Worm (Caenorhabditis elegans) whole organism, L3 larva: ENCODE measurements around the gene Y49F6B.8.

Experiments used
- R02D3.7 ChIP-seq: fragments of 150-350 bp; optimal IDR thresholded peaks from 2 replicates; lab custom pipeline; 2014; ENCODE audit warnings: missing biosample characterization, missing genetic modification characterization
- ZK546.5 ChIP-seq: sonication (generic microtip); optimal IDR thresholded peaks from 2 replicates; lab custom pipeline; 2017; ENCODE audit warnings: missing biosample characterization, missing genetic modification characterization
- aly-2 ChIP-seq: fragments of 150-350 bp; optimal IDR thresholded peaks from 2 replicates; lab custom pipeline; 2014; ENCODE audit warnings: missing biosample characterization, missing genetic modification characterization
- ama-1 ChIP-seq: fragments of 150-350 bp; optimal IDR thresholded peaks from 2 replicates; lab custom pipeline; 2018
- ceh-16 ChIP-seq: sonication (generic microtip); optimal IDR thresholded peaks from 2 replicates; lab custom pipeline; 2017; ENCODE audit warnings: missing biosample characterization, missing genetic modification characterization
- ceh-28 ChIP-seq: fragments of 150-350 bp; optimal IDR thresholded peaks from 2 replicates; lab custom pipeline; 2014; ENCODE audit warnings: missing biosample characterization, missing genetic modification reagents, missing genetic modification characterization
- ceh-82 ChIP-seq: fragments of 150-350 bp; optimal IDR thresholded peaks from 2 replicates; lab custom pipeline; 2014; ENCODE audit warnings: missing biosample characterization, missing genetic modification characterization
- ceh-9 ChIP-seq: sonication (generic microtip); optimal IDR thresholded peaks from 2 replicates; lab custom pipeline; 2018; ENCODE audit warnings: missing biosample characterization, missing genetic modification characterization
- egl-27 ChIP-seq: sonication (generic microtip); optimal IDR thresholded peaks from 4 replicates; lab custom pipeline; 2017; ENCODE audit warnings: missing biosample characterization, missing genetic modification reagents, missing genetic modification characterization
- elt-3 ChIP-seq, 3 experiments: fragments of 150-350 bp in 1 of 3; sonication (generic microtip) in 2 of 3; optimal IDR thresholded peaks; 2 replicates in 2 of 3; 4 replicates in 1 of 3; lab custom pipeline; 2014 to 2017; ENCODE audit warnings: missing biosample characterization in 3 of 3, missing genetic modification characterization in 3 of 3
- eor-1 ChIP-seq, 2 experiments: fragments of 150-350 bp; optimal IDR thresholded peaks; 2 replicates each; lab custom pipeline; 2014 to 2018; ENCODE audit warnings: missing biosample characterization in 2 of 2, missing genetic modification characterization in 2 of 2
- fkh-10 ChIP-seq: sonication (generic microtip); optimal IDR thresholded peaks from 2 replicates; lab custom pipeline; 2017; ENCODE audit warnings: missing biosample characterization, missing genetic modification reagents, missing genetic modification characterization
- fkh-2 ChIP-seq: fragments of 150-350 bp; optimal IDR thresholded peaks from 2 replicates; lab custom pipeline; 2014; ENCODE audit warnings: missing biosample characterization, missing genetic modification reagents, missing genetic modification characterization
- hmg-11 ChIP-seq: sonication (generic microtip); optimal IDR thresholded peaks from 2 replicates; lab custom pipeline; 2016; ENCODE audit warnings: missing genetic modification characterization, missing compliant biosample characterization
- jun-1 ChIP-seq: fragments of 150-350 bp; optimal IDR thresholded peaks from 2 replicates; lab custom pipeline; 2014; ENCODE audit warnings: missing biosample characterization, missing genetic modification reagents, missing genetic modification characterization
- lin-39 ChIP-seq: fragments of 150-350 bp; optimal IDR thresholded peaks from 2 replicates; lab custom pipeline; 2018; ENCODE audit warnings: missing biosample characterization, missing genetic modification reagents, missing genetic modification characterization
- lsy-12 ChIP-seq: sonication (generic microtip); optimal IDR thresholded peaks from 2 replicates; lab custom pipeline; 2016; ENCODE audit warnings: mild to moderate bottlenecking, missing genetic modification characterization, missing compliant biosample characterization
- mdl-1 ChIP-seq: fragments of 150-350 bp; optimal IDR thresholded peaks from 2 replicates; lab custom pipeline; 2014; ENCODE audit warnings: missing biosample characterization, missing genetic modification characterization
- mml-1 ChIP-seq: fragments of 150-350 bp; sonication (generic microtip); optimal IDR thresholded peaks from 3 replicates; lab custom pipeline; 2014; ENCODE audit warnings: missing biosample characterization, missing genetic modification characterization
- nfya-1 ChIP-seq: sonication (generic microtip); optimal IDR thresholded peaks from 2 replicates; lab custom pipeline; 2017; ENCODE audit warnings: missing genetic modification characterization, mild to moderate bottlenecking, missing compliant biosample characterization, antibody characterized with exemption, moderate library complexity; ENCODE audit not compliant: insufficient read depth
- nhr-11 ChIP-seq: fragments of 150-350 bp; optimal IDR thresholded peaks from 2 replicates; lab custom pipeline; 2014; ENCODE audit warnings: missing biosample characterization, missing genetic modification characterization
- nhr-23 ChIP-seq: fragments of 150-350 bp; optimal IDR thresholded peaks from 2 replicates; lab custom pipeline; 2014; ENCODE audit warnings: missing biosample characterization, missing genetic modification reagents, missing genetic modification characterization
- nhr-237 ChIP-seq: fragments of 150-350 bp; optimal IDR thresholded peaks from 2 replicates; lab custom pipeline; 2014; ENCODE audit warnings: missing biosample characterization, missing genetic modification characterization
- nhr-25 ChIP-seq: sonication (generic microtip); optimal IDR thresholded peaks from 2 replicates; lab custom pipeline; 2017; ENCODE audit warnings: missing biosample characterization, missing genetic modification characterization
- nhr-28 ChIP-seq: fragments of 150-350 bp; optimal IDR thresholded peaks from 2 replicates; lab custom pipeline; 2014; ENCODE audit warnings: missing biosample characterization, missing genetic modification characterization
- nhr-67 ChIP-seq: fragments of 150-350 bp; optimal IDR thresholded peaks from 2 replicates; lab custom pipeline; 2014; ENCODE audit warnings: missing biosample characterization, missing genetic modification characterization
- nhr-77 ChIP-seq: fragments of 150-350 bp; optimal IDR thresholded peaks from 2 replicates; lab custom pipeline; 2014; ENCODE audit warnings: missing biosample characterization, missing genetic modification characterization
- sea-2 ChIP-seq: fragments of 150-350 bp; sonication (generic microtip); optimal IDR thresholded peaks from 4 replicates; lab custom pipeline; 2014; ENCODE audit warnings: missing biosample characterization, missing genetic modification reagents, missing genetic modification characterization
- skn-1 ChIP-seq: fragments of 150-350 bp; optimal IDR thresholded peaks from 2 replicates; lab custom pipeline; 2014; ENCODE audit warnings: missing biosample characterization, missing genetic modification characterization
- snpc-4 ChIP-seq: fragments of 150-350 bp; optimal IDR thresholded peaks from 2 replicates; lab custom pipeline; 2014; ENCODE audit warnings: missing biosample characterization, missing genetic modification characterization
- tbx-2 ChIP-seq: sonication (generic microtip); optimal IDR thresholded peaks from 2 replicates; lab custom pipeline; 2016; ENCODE audit warnings: mild to moderate bottlenecking, missing genetic modification characterization, missing compliant biosample characterization
- unc-39 ChIP-seq: sonication (generic microtip); optimal IDR thresholded peaks from 4 replicates; lab custom pipeline; 2017; ENCODE audit warnings: missing biosample characterization, missing genetic modification characterization
- zag-1 ChIP-seq: fragments of 150-350 bp; optimal IDR thresholded peaks from 2 replicates; lab custom pipeline; 2014; ENCODE audit warnings: missing biosample characterization, missing genetic modification characterization
- ztf-11 ChIP-seq: fragments of 150-350 bp; optimal IDR thresholded peaks from 2 replicates; lab custom pipeline; 2014; ENCODE audit warnings: missing biosample characterization, missing genetic modification characterization
- ztf-4 ChIP-seq: fragments of 150-350 bp; optimal IDR thresholded peaks from 2 replicates; lab custom pipeline; 2014; ENCODE audit warnings: missing biosample characterization, missing genetic modification characterization

Gene Y49F6B.8

ce11 chrII:3461586-3461985, 19.9 kb downstream of the Y49F6B.8 start, which contains the start of gene C16C8.8:
C16C8.8 (minus strand) TSS chrII:3461686.
- TF ChIP-seq sea-2 (GFP tag; lab: Kevin White, UChicago) (no peak), unc-39 (no peak), nfya-1 (tag; lab: Kevin White, UChicago) (no peak), mdl-1 (no peak), ZK546.5 (tag; lab: Kevin White, UChicago) (no peak), ztf-11 (no peak), aly-2 (tag; lab: Kevin White, UChicago) (no peak), fkh-2 (tag; lab: Kevin White, UChicago) (no peak), elt-3 (tag; optimal IDR thresholded peaks at IDR 0.05; lab: Kevin White, UChicago) (no peak), nhr-23 (tag; lab: Kevin White, UChicago) (no peak), jun-1 (tag; lab: Kevin White, UChicago) (no peak), eor-1 (tag; optimal IDR thresholded peaks at IDR 0.05; lab: Kevin White, UChicago) (no peak), nhr-237 (no peak), nhr-11 (tag; lab: Kevin White, UChicago) (no peak), nhr-25 (tag; lab: Kevin White, UChicago) (no peak), mml-1 (tag; lab: Kevin White, UChicago) (no peak)

- TF ChIP-seq R02D3.7 (tag; lab: Kevin White, UChicago), result no peak
- TF ChIP-seq ceh-28 (tag; lab: Kevin White, UChicago), result no peak
- TF ChIP-seq ztf-4 (tag; lab: Kevin White, UChicago), result no peak
- no peak for TF ChIP-seq tbx-2 (tag; lab: Kevin White, UChicago)
- no peak for TF ChIP-seq elt-3 (tag; optimal IDR thresholded peaks at IDR 0.05; lab: Kevin White, UChicago)
- no peak for TF ChIP-seq hmg-11
- no peak for TF ChIP-seq nhr-67 (tag; lab: Kevin White, UChicago)
Measured at ce11 chrII:3460048-3460447, 21.4 kb downstream of the Y49F6B.8 start, which contains the start of gene C16C8.7. C16C8.7 (minus strand) TSS chrII:3460148.

- TF ChIP-seq egl-27 (tag; lab: Kevin White, UChicago) (no peak), ceh-82 (tag; lab: Kevin White, UChicago) (no peak), unc-39 (no peak), nhr-23 (tag; lab: Kevin White, UChicago) (no peak), nhr-77 (tag; lab: Kevin White, UChicago) (no peak), R02D3.7 (tag; lab: Kevin White, UChicago) (no peak), lin-39 (tag; lab: Kevin White, UChicago) (no peak), nhr-28 (tag; lab: Kevin White, UChicago) (no peak), hmg-11 (no peak), ztf-4 (tag; lab: Kevin White, UChicago) (no peak), lsy-12 (tag; lab: Kevin White, UChicago) (no peak)
- TF ChIP-seq, all 47 proteins: peak for 0
Measured at ce11 chrII:3459199-3459598, 22.3 kb downstream of the Y49F6B.8 start.

- no peak for TF ChIP-seq nhr-77 (tag; lab: Kevin White, UChicago)
- TF ChIP-seq tbx-2 (tag; lab: Kevin White, UChicago), result no peak
- TF ChIP-seq ztf-11, result no peak
- TF ChIP-seq ama-1, result no peak
- TF ChIP-seq fkh-2 (tag; lab: Kevin White, UChicago), result no peak
- no peak for TF ChIP-seq nhr-25 (tag; lab: Kevin White, UChicago)
- no peak for TF ChIP-seq jun-1 (tag; lab: Kevin White, UChicago)
- no peak for TF ChIP-seq eor-1 (tag; optimal IDR thresholded peaks at IDR 0.05; lab: Kevin White, UChicago)
- no peak for TF ChIP-seq ceh-16 (tag; lab: Kevin White, UChicago)
- TF ChIP-seq nhr-67 (tag; lab: Kevin White, UChicago), result no peak
- TF ChIP-seq ceh-9, result no peak
- no peak for TF ChIP-seq unc-39
- no peak for TF ChIP-seq aly-2 (tag; lab: Kevin White, UChicago)
- no peak for TF ChIP-seq snpc-4 (tag; lab: Kevin White, UChicago)
- TF ChIP-seq lsy-12 (tag; lab: Kevin White, UChicago), result no peak
Measured at ce11 chrII:3458209-3458608, 23.3 kb downstream of the Y49F6B.8 start, which contains the start of the genes C16C8.26 and C16C8.19. C16C8.26 (minus strand) TSS chrII:3458309. C16C8.19 (plus strand) TSS chrII:3458487.

ce11 chrII:3453521-3453920, 28.0 kb downstream of the Y49F6B.8 start, which contains the start of gene C16C8.11:
C16C8.11 (plus strand) TSS chrII:3453708.
- TF ChIP-seq tbx-2 (tag; lab: Kevin White, UChicago) (no peak), lin-39 (tag; lab: Kevin White, UChicago) (no peak), skn-1 (no peak), mml-1 (tag; lab: Kevin White, UChicago) (no peak), zag-1 (tag; lab: Kevin White, UChicago) (no peak), ztf-4 (tag; lab: Kevin White, UChicago) (no peak), unc-39 (no peak), fkh-10 (GFP tag; lab: Kevin White, UChicago) (no peak)
